Worm (Caenorhabditis elegans) whole organism, young adult: ENCODE data around the gene pals-21.

ENCODE experiments used
- Y53G8AR.9 ChIP-seq: fragments of 200-800 bp; sonication (Bioruptor generic); conservative IDR thresholded peaks from 2 replicates; pipeline ENCODE4 v1.3.6; 2022; ENCODE audit warnings: missing genetic modification reagents, missing genetic modification characterization, missing compliant biosample characterization
- cebp-1 ChIP-seq, 2 experiments: fragments of 200-800 bp in 1 of 2; sonication (Bioruptor generic) in 1 of 2; sonication (generic microtip) in 1 of 2; IDR thresholded peaks in 1 of 2; optimal IDR thresholded peaks in 1 of 2; 2 replicates each; pipeline versions ENCODE4 v1.3.6 to Lab custom; 2017 to 2022; ENCODE audit warnings: missing compliant biosample characterization in 2 of 2, missing genetic modification characterization in 2 of 2, mild to moderate bottlenecking in 1 of 2, missing genetic modification reagents in 1 of 2, moderate library complexity in 1 of 2
- him-1 ChIP-seq: sonication (generic microtip); optimal IDR thresholded peaks from 2 replicates; lab custom pipeline; 2016; ENCODE audit warnings: missing genotype, missing genetic modification reagents, missing genetic modification characterization, missing compliant biosample characterization
- xnd-1 ChIP-seq: sonication (generic microtip); optimal IDR thresholded peaks from 2 replicates; lab custom pipeline; 2016; ENCODE audit warnings: missing genotype, missing genetic modification reagents, missing genetic modification characterization, missing compliant biosample characterization

DNA sequence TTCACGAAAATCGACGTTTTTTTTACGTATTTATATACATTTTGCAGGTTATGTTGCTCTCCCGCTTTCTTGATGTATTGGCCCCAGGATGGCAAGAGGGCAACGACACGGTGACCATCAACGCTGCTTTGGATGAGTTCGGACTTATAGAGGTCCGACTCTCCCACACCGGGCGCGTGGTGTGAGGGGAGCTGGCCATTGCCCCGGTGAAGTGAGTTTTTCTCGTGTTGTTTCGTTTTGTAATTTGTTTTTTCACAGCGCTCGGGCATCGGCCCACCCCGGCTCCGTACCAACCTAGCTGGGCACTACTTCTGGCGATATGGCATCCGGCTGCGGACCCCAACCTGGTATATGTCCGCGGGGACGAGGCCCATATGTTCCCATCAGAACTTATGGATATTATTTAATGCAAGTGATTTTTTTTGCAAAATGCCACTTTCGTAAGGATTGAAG is 6.1 kb downstream of the pals-21 start, which contains the start of gene Y82E9BR.20:
- no peak for TF ChIP-seq him-1 (tag; lab: Kevin White, UChicago)
- TF ChIP-seq xnd-1 (tag; lab: Kevin White, UChicago) = no peak
- no peak for TF ChIP-seq Y53G8AR.9
- no peak for TF ChIP-seq cebp-1 (GFP tag; IDR thresholded peaks at IDR 0.05; lab: Robert Waterston, UW)
- TF ChIP-seq cebp-1 (tag; optimal IDR thresholded peaks at IDR 0.05; lab: Kevin White, UChicago) = no peak
